Worm (Caenorhabditis elegans) whole organism, L1 larva: Measurements from ENCODE around the gene ZC8.6.

Experiments used
- F16B12.6 ChIP-seq: fragments of 150-350 bp; optimal IDR thresholded peaks from 2 replicates; lab custom pipeline; 2014; ENCODE audit warnings: missing biosample characterization, missing genetic modification characterization
- Y116A8C.19 ChIP-seq: sonication (generic microtip); optimal IDR thresholded peaks from 2 replicates; lab custom pipeline; 2016; ENCODE audit warnings: missing compliant biosample characterization, missing genetic modification characterization, borderline replicate concordance
- blmp-1 ChIP-seq: fragments of 150-350 bp; optimal IDR thresholded peaks from 2 replicates; lab custom pipeline; 2014; ENCODE audit warnings: missing biosample characterization, missing genetic modification characterization
- ceh-82 ChIP-seq, 3 experiments: fragments of 150-350 bp in 1 of 3; sonication (generic microtip) in 2 of 3; optimal IDR thresholded peaks; 2 replicates each; lab custom pipeline; 2014 to 2017; ENCODE audit warnings: missing biosample characterization in 3 of 3, missing genetic modification characterization in 3 of 3
- ces-1 ChIP-seq: fragments of 150-350 bp; optimal IDR thresholded peaks from 2 replicates; lab custom pipeline; 2014; ENCODE audit warnings: missing biosample characterization, missing genetic modification reagents, missing genetic modification characterization
- dsc-1 ChIP-seq: sonication (generic microtip); optimal IDR thresholded peaks from 2 replicates; lab custom pipeline; 2016; ENCODE audit warnings: mild to moderate bottlenecking, missing genetic modification characterization, missing compliant biosample characterization
- efl-1 ChIP-seq, 4 experiments: fragments of 150-350 bp; optimal IDR thresholded peaks in 3 of 4; peaks in 1 of 4; 1 replicate in 1 of 4; 2 replicates in 3 of 4; lab custom pipeline; 2014; ENCODE audit warnings: missing biosample characterization in 2 of 4, missing genetic modification characterization in 2 of 4, missing genetic modification reagents in 2 of 4
- egl-13 ChIP-seq: sonication (generic microtip); optimal IDR thresholded peaks from 2 replicates; lab custom pipeline; 2016; ENCODE audit warnings: missing genotype, missing genetic modification reagents, missing genetic modification characterization, missing compliant biosample characterization
- fkh-4 ChIP-seq: sonication (generic microtip); optimal IDR thresholded peaks from 2 replicates; lab custom pipeline; 2016; ENCODE audit warnings: missing compliant biosample characterization, missing genetic modification characterization, borderline replicate concordance
- fos-1 ChIP-seq: fragments of 150-350 bp; optimal IDR thresholded peaks from 2 replicates; lab custom pipeline; 2014; ENCODE audit warnings: missing biosample characterization, missing genetic modification characterization
- irx-1 ChIP-seq: sonication (generic microtip); optimal IDR thresholded peaks from 2 replicates; lab custom pipeline; 2016; ENCODE audit warnings: missing genetic modification characterization, missing compliant biosample characterization
- lin-14 ChIP-seq: fragments of 200-800 bp; sonication (Bioruptor generic); optimal IDR thresholded peaks from 2 replicates; lab custom pipeline; 2018; ENCODE audit warnings: mild to moderate bottlenecking, missing genetic modification characterization, moderate library complexity, missing compliant biosample characterization
- lin-15B ChIP-seq: fragments of 150-350 bp; sonication (generic microtip); optimal IDR thresholded peaks from 3 replicates; lab custom pipeline; 2014; ENCODE audit warnings: missing biosample characterization, missing genetic modification characterization
- lin-35 ChIP-seq, 2 experiments: fragments of 150-350 bp; optimal IDR thresholded peaks; 2 replicates each; lab custom pipeline; 2014; ENCODE audit warnings: missing biosample characterization in 2 of 2, missing genetic modification characterization in 2 of 2, missing genetic modification reagents in 2 of 2
- lin-39 ChIP-seq: fragments of 150-350 bp; optimal IDR thresholded peaks from 2 replicates; lab custom pipeline; 2014; ENCODE audit warnings: missing biosample characterization, missing genetic modification reagents, missing genetic modification characterization
- lir-3 ChIP-seq: sonication (generic microtip); optimal IDR thresholded peaks from 2 replicates; lab custom pipeline; 2016; ENCODE audit warnings: mild to moderate bottlenecking, missing genetic modification characterization, moderate library complexity, missing compliant biosample characterization; ENCODE audit not compliant: poor library complexity
- lsy-2 ChIP-seq, 2 experiments: fragments of 150-350 bp; optimal IDR thresholded peaks; 2 replicates each; lab custom pipeline; 2014; ENCODE audit warnings: missing biosample characterization in 2 of 2, missing genetic modification characterization in 2 of 2
- mep-1 ChIP-seq: fragments of 150-350 bp; optimal IDR thresholded peaks from 2 replicates; lab custom pipeline; 2014; ENCODE audit warnings: missing biosample characterization, missing genetic modification characterization
- nhr-11 ChIP-seq: fragments of 150-350 bp; optimal IDR thresholded peaks from 2 replicates; lab custom pipeline; 2014; ENCODE audit warnings: missing biosample characterization, missing genetic modification characterization
- nhr-12 ChIP-seq: sonication (generic microtip); optimal IDR thresholded peaks from 2 replicates; lab custom pipeline; 2017; ENCODE audit warnings: missing biosample characterization, missing genetic modification characterization
- nhr-19 ChIP-seq: fragments of 200-800 bp; sonication (Bioruptor generic); conservative IDR thresholded peaks from 2 replicates; pipeline ENCODE4 v1.3.6; 2022; ENCODE audit warnings: missing genetic modification characterization, missing compliant biosample characterization
- nhr-20 ChIP-seq: sonication (generic microtip); optimal IDR thresholded peaks from 2 replicates; lab custom pipeline; 2016; ENCODE audit warnings: mild to moderate bottlenecking, missing genetic modification characterization, missing compliant biosample characterization
- nhr-28 ChIP-seq: fragments of 150-350 bp; optimal IDR thresholded peaks from 2 replicates; lab custom pipeline; 2014; ENCODE audit warnings: missing biosample characterization, missing genetic modification characterization
- nhr-47 ChIP-seq: sonication (generic microtip); optimal IDR thresholded peaks from 2 replicates; lab custom pipeline; 2016; ENCODE audit warnings: mild to moderate bottlenecking, missing genetic modification characterization, moderate library complexity, missing compliant biosample characterization
- nhr-71 ChIP-seq: sonication (generic microtip); optimal IDR thresholded peaks from 2 replicates; lab custom pipeline; 2016; ENCODE audit warnings: mild to moderate bottlenecking, missing genetic modification characterization, moderate library complexity, missing compliant biosample characterization
- nhr-77 ChIP-seq: fragments of 150-350 bp; optimal IDR thresholded peaks from 2 replicates; lab custom pipeline; 2014; ENCODE audit warnings: missing biosample characterization, missing genetic modification characterization
- nhr-90 ChIP-seq: sonication (generic microtip); optimal IDR thresholded peaks from 2 replicates; lab custom pipeline; 2016; ENCODE audit warnings: mild to moderate bottlenecking, missing genetic modification characterization, missing compliant biosample characterization; ENCODE audit not compliant: poor library complexity
- pag-3 ChIP-seq: sonication (generic microtip); optimal IDR thresholded peaks from 2 replicates; lab custom pipeline; 2017; ENCODE audit warnings: missing genetic modification characterization, mild to moderate bottlenecking, missing compliant biosample characterization, antibody characterized with exemption, borderline replicate concordance; ENCODE audit not compliant: insufficient read depth
- pax-3 ChIP-seq: fragments of 200-800 bp; sonication (Bioruptor generic); optimal IDR thresholded peaks from 2 replicates; lab custom pipeline; 2018; ENCODE audit warnings: mild to moderate bottlenecking, missing genetic modification characterization, moderate library complexity, missing compliant biosample characterization
- rnt-1 ChIP-seq: sonication (generic microtip); optimal IDR thresholded peaks from 2 replicates; lab custom pipeline; 2016; ENCODE audit warnings: mild to moderate bottlenecking, missing genetic modification characterization, moderate library complexity, missing compliant biosample characterization
- snu-23 ChIP-seq: sonication (generic microtip); optimal IDR thresholded peaks from 2 replicates; lab custom pipeline; 2016; ENCODE audit warnings: missing genetic modification characterization, missing compliant biosample characterization
- sup-37 ChIP-seq: fragments of 200-800 bp; sonication (Bioruptor generic); optimal IDR thresholded peaks from 2 replicates; lab custom pipeline; 2018; ENCODE audit warnings: mild to moderate bottlenecking, missing genetic modification characterization, missing compliant biosample characterization
- swsn-7 ChIP-seq: sonication (generic microtip); optimal IDR thresholded peaks from 2 replicates; lab custom pipeline; 2016; ENCODE audit warnings: missing genetic modification characterization, missing compliant biosample characterization
- tbx-2 ChIP-seq: sonication (generic microtip); optimal IDR thresholded peaks from 2 replicates; lab custom pipeline; 2016; ENCODE audit warnings: missing genetic modification characterization, missing compliant biosample characterization
- unc-130 ChIP-seq: fragments of 150-350 bp; optimal IDR thresholded peaks from 2 replicates; lab custom pipeline; 2017; ENCODE audit warnings: missing biosample characterization, missing genetic modification characterization, inconsistent platforms
- vab-15 ChIP-seq: sonication (generic microtip); optimal IDR thresholded peaks from 2 replicates; lab custom pipeline; 2017; ENCODE audit warnings: missing genotype, mild to moderate bottlenecking, missing genetic modification characterization, missing compliant biosample characterization
- xbp-1 ChIP-seq: sonication (generic microtip); optimal IDR thresholded peaks from 2 replicates; lab custom pipeline; 2016; ENCODE audit warnings: missing genetic modification characterization, missing compliant biosample characterization
- ztf-11 ChIP-seq, 2 experiments: sonication (generic microtip); optimal IDR thresholded peaks; 2 replicates each; lab custom pipeline; 2016 to 2017; ENCODE audit warnings: missing genetic modification characterization in 2 of 2, missing biosample characterization in 1 of 2, missing compliant biosample characterization in 1 of 2
- ztf-4 ChIP-seq: fragments of 150-350 bp; optimal IDR thresholded peaks from 2 replicates; lab custom pipeline; 2014; ENCODE audit warnings: missing biosample characterization, missing genetic modification characterization

Gene ZC8.6

ce11 chrX:4960422-4960821, 37.0 kb downstream of the ZC8.6 start, which contains the start of gene act-4 (continued):
- TF ChIP-seq efl-1 (optimal IDR thresholded peaks at IDR 0.05; lab: Kevin White, UChicago) (peak; percentile 6 to 25), efl-1 (GFP tag; optimal IDR thresholded peaks at IDR 0.05 in 1 of 2; lab: Kevin White, UChicago) (peak in 1 of 2 experiments; percentile 31), fos-1 (tag; lab: Kevin White, UChicago) (peak; percentile 18), mep-1 (peak; percentile 69), nhr-20 (tag; lab: Kevin White, UChicago) (peak; percentile 65), ceh-82 (tag; optimal IDR thresholded peaks at IDR 0.05; lab: Kevin White, UChicago) (peak in 2 of 3 experiments; percentile 29 to 76), nhr-90 (peak; percentile 52), dsc-1 (peak; percentile 87)

DNA sequence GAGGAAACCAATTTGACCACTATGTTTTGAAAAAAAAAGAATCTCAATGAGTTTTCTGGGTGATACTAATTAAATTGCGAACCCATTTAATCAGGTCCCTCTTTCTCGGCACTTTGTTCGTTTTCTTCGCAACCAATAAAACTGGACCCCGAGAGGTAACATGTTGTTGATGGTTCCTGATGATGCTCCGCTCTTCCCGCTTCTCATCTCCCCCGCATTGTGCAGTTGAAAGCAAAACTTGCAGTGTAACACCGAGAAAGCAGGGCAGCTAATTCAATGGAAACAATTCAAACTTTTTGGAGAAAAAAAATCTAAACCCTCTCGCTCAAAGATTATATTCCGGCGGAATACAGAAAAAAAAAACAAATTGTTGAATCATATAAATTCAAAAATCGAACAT, 38.0 kb downstream of the ZC8.6 start:
- no peak for TF ChIP-seq mep-1
- peak; percentile 13 for TF ChIP-seq rnt-1 (tag; lab: Kevin White, UChicago)
- TF ChIP-seq efl-1 (optimal IDR thresholded peaks at IDR 0.05; lab: Kevin White, UChicago), result no peak
- TF ChIP-seq efl-1 (GFP tag; optimal IDR thresholded peaks at IDR 0.05 in 1 of 2; lab: Kevin White, UChicago), result peak in 1 of 2 experiments; percentile 68
- peak; percentile 67 for TF ChIP-seq lin-14
- peak; percentile 36 for TF ChIP-seq dsc-1
- no peak for TF ChIP-seq nhr-12 (tag; lab: Kevin White, UChicago)
- TF ChIP-seq ztf-11 (tag; optimal IDR thresholded peaks at IDR 0.05; lab: Kevin White, UChicago), result no peak

ce11 chrX:4958986-4959385, 38.4 kb downstream of the ZC8.6 start:
- no peak for TF ChIP-seq F16B12.6 (tag; lab: Kevin White, UChicago)
- TF ChIP-seq egl-13 (tag; lab: Kevin White, UChicago), result no peak
- no peak for TF ChIP-seq efl-1 (optimal IDR thresholded peaks at IDR 0.05; lab: Kevin White, UChicago)
- peak in 1 of 2 experiments; percentile 75 for TF ChIP-seq efl-1 (GFP tag; optimal IDR thresholded peaks at IDR 0.05 in 1 of 2; lab: Kevin White, UChicago)
- TF ChIP-seq fos-1 (tag; lab: Kevin White, UChicago), result no peak
- no peak for TF ChIP-seq nhr-20 (tag; lab: Kevin White, UChicago)
- TF ChIP-seq vab-15, result no peak
- no peak for TF ChIP-seq rnt-1 (tag; lab: Kevin White, UChicago)

DNA sequence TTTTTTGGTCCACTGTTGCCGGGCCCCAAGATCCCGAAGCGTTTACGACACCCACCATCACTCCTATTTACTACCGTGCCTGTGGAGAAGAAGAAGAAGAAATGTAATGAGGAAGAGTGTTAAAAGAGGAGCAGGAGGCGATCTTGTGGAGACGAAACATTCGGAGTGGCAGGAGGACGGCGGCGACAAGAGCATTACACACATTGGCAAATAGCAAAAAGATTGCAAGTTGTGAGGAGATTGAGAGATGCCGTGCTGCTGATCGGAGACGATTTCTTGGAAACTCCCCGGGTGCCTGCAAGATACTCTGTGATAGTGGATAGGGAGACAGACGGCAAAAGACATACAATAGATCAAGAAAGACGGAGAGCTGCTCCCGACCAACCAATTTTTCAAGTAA, 40.1 kb downstream of the ZC8.6 start, which contains the start of gene M03F4.4:
M03F4.4 (minus strand) TSS at position 160 of the 400 bp plus-strand sequence.
- peak; percentile 87 for TF ChIP-seq lin-14
- TF ChIP-seq fkh-4 (tag; lab: Kevin White, UChicago), result peak; percentile 61
- peak; percentile 46 for TF ChIP-seq lin-39 (tag; lab: Kevin White, UChicago)
- TF ChIP-seq lsy-2 (tag; optimal IDR thresholded peaks at IDR 0.05; lab: Kevin White, UChicago), result peak; percentile 56 to 64
- TF ChIP-seq pax-3, result no peak
- TF ChIP-seq nhr-71 (tag; lab: Kevin White, UChicago), result peak; percentile 94
- TF ChIP-seq nhr-47 (tag; lab: Kevin White, UChicago), result peak; percentile 53
- peak; percentile 79 for TF ChIP-seq nhr-20 (tag; lab: Kevin White, UChicago)
- peak; percentile 71 for TF ChIP-seq swsn-7
- peak; percentile 62 for TF ChIP-seq nhr-77 (tag; lab: Kevin White, UChicago)
- peak; percentile 70 for TF ChIP-seq snu-23
- TF ChIP-seq lin-15B (tag; lab: Kevin White, UChicago), result no peak
- TF ChIP-seq dsc-1, result peak; percentile 77
- peak; percentile 79 for TF ChIP-seq tbx-2 (tag; lab: Kevin White, UChicago)
- peak; percentile 40 for TF ChIP-seq nhr-11 (tag; lab: Kevin White, UChicago)
- no peak for TF ChIP-seq nhr-28 (tag; lab: Kevin White, UChicago)
- TF ChIP-seq lir-3 (tag; lab: Kevin White, UChicago), result peak; percentile 55
- TF ChIP-seq unc-130 (tag; lab: Kevin White, UChicago), result peak; percentile 58
- peak in 1 of 2 experiments; percentile 15 for TF ChIP-seq lin-35 (GFP tag; optimal IDR thresholded peaks at IDR 0.05; lab: Kevin White, UChicago)
- TF ChIP-seq nhr-19, result peak; percentile 87
- peak; percentile 99 for TF ChIP-seq pag-3
- peak in 1 of 2 experiments; percentile 14 for TF ChIP-seq efl-1 (optimal IDR thresholded peaks at IDR 0.05; lab: Kevin White, UChicago)
- TF ChIP-seq efl-1 (GFP tag; optimal IDR thresholded peaks at IDR 0.05 in 1 of 2; lab: Kevin White, UChicago), result peak in 1 of 2 experiments; percentile 75
- TF ChIP-seq rnt-1 (tag; lab: Kevin White, UChicago), result peak; percentile 93
- peak; percentile 34 for TF ChIP-seq ztf-4 (tag; lab: Kevin White, UChicago)
- TF ChIP-seq sup-37 (GFP tag; lab: Kevin White, UChicago), result peak; percentile 65
- TF ChIP-seq ceh-82 (tag; optimal IDR thresholded peaks at IDR 0.05; lab: Kevin White, UChicago), result peak in 1 of 3 experiments; percentile 29
- TF ChIP-seq blmp-1 (tag; lab: Kevin White, UChicago), result no peak
- TF ChIP-seq irx-1 (tag; lab: Kevin White, UChicago), result no peak
- TF ChIP-seq Y116A8C.19, result no peak
- TF ChIP-seq ces-1 (GFP tag; lab: Kevin White, UChicago), result no peak
- TF ChIP-seq xbp-1 (tag; lab: Kevin White, UChicago), result peak; percentile 62
